Worm (Caenorhabditis elegans) whole organism, midembryonic: ENCODE results near the gene trpp-4.

Source experiments
- cog-1 ChIP-seq: sonication (generic microtip); optimal IDR thresholded peaks from 2 replicates; lab custom pipeline; 2016; ENCODE audit warnings: missing genetic modification characterization, missing compliant biosample characterization
- tab-1 ChIP-seq: fragments of 200-800 bp; sonication (Bioruptor generic); IDR thresholded peaks from 2 replicates; pipeline ENCODE4 v1.3.6; 2022; ENCODE audit warnings: missing genetic modification characterization, missing compliant biosample characterization
- ztf-23 ChIP-seq: fragments of 200-800 bp; sonication (Bioruptor generic); IDR thresholded peaks from 2 replicates; pipeline ENCODE4 v1.3.6; 2022; ENCODE audit warnings: missing genetic modification reagents, missing genetic modification characterization, missing compliant biosample characterization

- TF ChIP-seq cog-1 (tag; lab: Kevin White, UChicago) (no peak), tab-1 (no peak), ztf-23 (GFP tag; lab: Robert Waterston, UW) (no peak)
Measured at ce11 chrV:9375378-9375777, 24.7 kb upstream of the trpp-4 start, which contains the start of gene E02C12.9.
